Worm (Caenorhabditis elegans) whole organism, early embryonic: Measurements from ENCODE around the gene abhd-5.2.

Experiments used
- B0310.2 ChIP-seq: sonication (generic microtip); optimal IDR thresholded peaks from 2 replicates; lab custom pipeline; 2016; ENCODE audit warnings: mild to moderate bottlenecking, missing genetic modification characterization, missing compliant biosample characterization
- F13C5.2 ChIP-seq: sonication (generic microtip); optimal IDR thresholded peaks from 2 replicates; lab custom pipeline; 2017; ENCODE audit warnings: mild to moderate bottlenecking, missing genetic modification characterization, inconsistent platforms, missing compliant biosample characterization
- aly-1 ChIP-seq: sonication (generic microtip); optimal IDR thresholded peaks from 2 replicates; lab custom pipeline; 2016; ENCODE audit warnings: missing genetic modification characterization, missing compliant biosample characterization
- ama-1 ChIP-seq: fragments of 150-350 bp; optimal IDR thresholded peaks from 2 replicates; lab custom pipeline; 2014
- ceh-13 ChIP-seq: fragments of 200-800 bp; sonication (Bioruptor generic); optimal IDR thresholded peaks from 2 replicates; lab custom pipeline; 2018; ENCODE audit warnings: mild to moderate bottlenecking, missing genetic modification characterization, missing compliant biosample characterization
- ceh-36 ChIP-seq: sonication (generic microtip); optimal IDR thresholded peaks from 2 replicates; lab custom pipeline; 2016; ENCODE audit warnings: missing genetic modification characterization, inconsistent platforms, missing compliant biosample characterization
- ets-7 ChIP-seq: sonication (generic microtip); optimal IDR thresholded peaks from 2 replicates; lab custom pipeline; 2016; ENCODE audit warnings: missing genotype, missing genetic modification characterization, missing compliant biosample characterization
- flt-1 ChIP-seq: fragments of 200-800 bp; sonication (Bioruptor generic); IDR thresholded peaks from 2 replicates; pipeline ENCODE4 v1.3.6; 2022; ENCODE audit warnings: missing genetic modification characterization, missing compliant biosample characterization
- hmbx-1 ChIP-seq: sonication (generic microtip); optimal IDR thresholded peaks from 2 replicates; lab custom pipeline; 2016; ENCODE audit warnings: mild to moderate bottlenecking, missing genetic modification characterization, missing compliant biosample characterization
- hmg-4 ChIP-seq: fragments of 200-800 bp; sonication (Bioruptor generic); optimal IDR thresholded peaks from 2 replicates; lab custom pipeline; 2018; ENCODE audit warnings: mild to moderate bottlenecking, missing genetic modification characterization, missing compliant biosample characterization
- hnd-1 ChIP-seq: sonication (generic microtip); optimal IDR thresholded peaks from 2 replicates; lab custom pipeline; 2016; ENCODE audit warnings: missing genetic modification characterization, missing compliant biosample characterization
- pes-1 ChIP-seq: fragments of 200-800 bp; sonication (Bioruptor generic); IDR thresholded peaks from 2 replicates; pipeline ENCODE4 v1.3.6; 2022; ENCODE audit warnings: missing genetic modification reagents, missing genetic modification characterization, missing compliant biosample characterization
- scrt-1 ChIP-seq: fragments of 200-800 bp; sonication (Bioruptor generic); IDR thresholded peaks from 2 replicates; pipeline ENCODE4 v1.3.6; 2022; ENCODE audit warnings: missing genetic modification characterization, missing compliant biosample characterization
- sea-1 ChIP-seq: fragments of 200-800 bp; sonication (Bioruptor generic); conservative IDR thresholded peaks from 2 replicates; pipeline ENCODE4 v1.3.6; 2022; ENCODE audit warnings: missing genetic modification characterization, missing compliant biosample characterization
- tbx-11 ChIP-seq: fragments of 200-800 bp; sonication (Bioruptor generic); IDR thresholded peaks from 2 replicates; pipeline ENCODE4 v1.3.6; 2022; ENCODE audit warnings: missing genetic modification characterization, missing compliant biosample characterization
- tbx-37 ChIP-seq: fragments of 200-800 bp; sonication (Bioruptor generic); conservative IDR thresholded peaks from 2 replicates; pipeline ENCODE4 v1.3.6; 2022; ENCODE audit warnings: missing genetic modification reagents, missing genetic modification characterization, missing compliant biosample characterization
- tra-4 ChIP-seq: sonication (generic microtip); optimal IDR thresholded peaks from 2 replicates; lab custom pipeline; 2017; ENCODE audit warnings: missing genetic modification characterization, missing compliant biosample characterization

The abhd-5.2 gene

DNA sequence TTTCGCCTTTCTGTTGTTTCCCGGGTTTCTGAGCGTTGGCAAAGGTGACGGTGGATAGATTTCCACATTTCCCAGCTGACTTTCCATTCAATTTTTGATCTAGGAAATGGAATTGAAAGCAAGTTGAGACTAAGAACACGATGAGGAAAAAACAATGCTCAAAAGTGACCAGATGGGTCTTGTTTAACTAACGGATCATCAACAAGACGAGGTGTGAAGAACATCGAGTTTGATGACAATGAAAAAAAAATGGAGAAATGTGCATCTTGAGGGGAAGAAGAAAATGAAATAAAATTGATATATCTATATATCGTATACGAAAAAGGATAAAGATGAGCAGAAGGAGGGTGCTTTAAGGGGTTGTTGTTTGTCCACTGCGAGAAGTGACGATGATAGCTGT lies 33.1 kb downstream of the abhd-5.2 start, which contains the start of gene T19H12.6:
T19H12.6 (minus strand) TSS at position 101 of the 400 bp plus-strand sequence.
- TF ChIP-seq ets-7 (no peak), ama-1 (lab: Kevin White, UChicago) (no peak), hnd-1 (tag; lab: Kevin White, UChicago) (no peak), F13C5.2 (tag; lab: Kevin White, UChicago) (no peak), pes-1 (GFP tag; lab: Robert Waterston, UW) (no peak), scrt-1 (GFP tag; lab: Robert Waterston, UW) (no peak), hmg-4 (GFP tag; lab: Kevin White, UChicago) (no peak), aly-1 (tag; lab: Kevin White, UChicago) (no peak)

DNA sequence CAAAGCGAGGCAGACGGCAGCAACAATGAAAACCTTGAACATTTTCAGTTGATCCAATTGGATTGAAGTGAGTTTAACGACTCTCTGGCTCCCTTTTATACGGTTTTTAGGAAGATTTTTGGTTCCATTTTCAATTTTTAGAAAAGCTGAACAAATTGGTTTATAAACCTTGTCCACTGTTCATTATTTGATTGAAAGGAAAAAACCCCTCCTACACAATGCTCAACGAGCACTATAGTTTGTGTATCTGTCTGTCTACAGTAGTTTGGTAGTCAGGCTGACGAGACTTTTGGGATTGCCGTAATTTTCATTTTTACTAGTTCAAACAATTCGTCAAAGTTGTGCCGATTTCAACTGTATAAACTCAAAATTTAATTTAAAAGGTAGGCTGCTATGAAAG lies 34.8 kb downstream of the abhd-5.2 start, which contains the start of gene T19H12.15:
T19H12.15 (minus strand) TSS at position 101 of the 400 bp plus-strand sequence.
- TF ChIP-seq pes-1 (GFP tag; lab: Robert Waterston, UW), result no peak
- TF ChIP-seq hmg-4 (GFP tag; lab: Kevin White, UChicago), result no peak
- TF ChIP-seq ceh-13, result no peak
- no peak for TF ChIP-seq aly-1 (tag; lab: Kevin White, UChicago)
- no peak for TF ChIP-seq F13C5.2 (tag; lab: Kevin White, UChicago)
- TF ChIP-seq hnd-1 (tag; lab: Kevin White, UChicago), result no peak
- TF ChIP-seq tbx-37 (GFP tag; lab: Robert Waterston, UW), result no peak
- TF ChIP-seq ama-1 (lab: Kevin White, UChicago), result no peak
- no peak for TF ChIP-seq hmbx-1 (tag; lab: Kevin White, UChicago)
- TF ChIP-seq flt-1, result no peak
- no peak for TF ChIP-seq tbx-11 (GFP tag; lab: Robert Waterston, UW)
- no peak for TF ChIP-seq B0310.2 (tag; lab: Kevin White, UChicago)
- no peak for TF ChIP-seq ets-7
- no peak for TF ChIP-seq sea-1 (GFP tag; lab: Robert Waterston, UW)
- no peak for TF ChIP-seq tra-4 (tag; lab: Kevin White, UChicago)

DNA sequence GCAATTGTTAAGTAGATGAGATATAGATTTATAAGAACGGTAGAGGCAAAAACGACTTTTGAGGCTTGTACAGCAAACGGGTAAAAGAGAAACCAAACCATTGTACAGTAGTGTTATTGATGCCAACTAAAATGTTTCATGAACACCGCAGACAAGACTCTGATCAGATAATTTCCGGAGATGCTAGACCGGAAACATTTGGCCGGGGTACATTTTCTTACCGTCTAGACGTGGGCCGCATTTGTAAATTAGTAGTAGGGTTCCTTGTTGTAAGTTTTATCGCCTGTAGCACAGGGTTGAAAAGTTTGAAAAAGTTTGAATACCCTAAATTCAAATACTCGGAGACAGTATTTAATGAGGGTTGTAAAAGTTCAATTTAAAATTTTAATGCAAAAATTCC lies 36.9 kb downstream of the abhd-5.2 start, which contains the start of gene str-32:
str-32 (minus strand) TSS at position 101 of the 400 bp plus-strand sequence.
- TF ChIP-seq ceh-13 (no peak), ama-1 (lab: Kevin White, UChicago) (no peak), hmbx-1 (tag; lab: Kevin White, UChicago) (no peak), pes-1 (GFP tag; lab: Robert Waterston, UW) (no peak), F13C5.2 (tag; lab: Kevin White, UChicago) (no peak), scrt-1 (GFP tag; lab: Robert Waterston, UW) (no peak), hnd-1 (tag; lab: Kevin White, UChicago) (no peak), tbx-11 (GFP tag; lab: Robert Waterston, UW) (no peak), hmg-4 (GFP tag; lab: Kevin White, UChicago) (no peak), B0310.2 (tag; lab: Kevin White, UChicago) (no peak), ceh-36 (tag; lab: Kevin White, UChicago) (no peak), aly-1 (tag; lab: Kevin White, UChicago) (no peak), tbx-37 (GFP tag; lab: Robert Waterston, UW) (no peak), ets-7 (no peak), sea-1 (GFP tag; lab: Robert Waterston, UW) (no peak), flt-1 (no peak)

- TF ChIP-seq aly-1 (tag; lab: Kevin White, UChicago) (no peak), hmg-4 (GFP tag; lab: Kevin White, UChicago) (no peak), hnd-1 (tag; lab: Kevin White, UChicago) (no peak), sea-1 (GFP tag; lab: Robert Waterston, UW) (no peak), flt-1 (no peak), hmbx-1 (tag; lab: Kevin White, UChicago) (no peak), ceh-13 (no peak), ceh-36 (tag; lab: Kevin White, UChicago) (no peak), tbx-11 (GFP tag; lab: Robert Waterston, UW) (no peak), scrt-1 (GFP tag; lab: Robert Waterston, UW) (no peak), pes-1 (GFP tag; lab: Robert Waterston, UW) (no peak), ets-7 (no peak), B0310.2 (tag; lab: Kevin White, UChicago) (no peak), tbx-37 (GFP tag; lab: Robert Waterston, UW) (no peak), F13C5.2 (tag; lab: Kevin White, UChicago) (no peak), tra-4 (tag; lab: Kevin White, UChicago) (no peak), ama-1 (lab: Kevin White, UChicago) (no peak)
These were observed 40.0 kb downstream of the abhd-5.2 start, which contains the start of gene T19H12.12 for ce11 chrV:4884490-4884889. T19H12.12 (plus strand) TSS chrV:4884790.

- TF ChIP-seq tbx-37 (GFP tag; lab: Robert Waterston, UW) (no peak), tra-4 (tag; lab: Kevin White, UChicago) (no peak), tbx-11 (GFP tag; lab: Robert Waterston, UW) (no peak), aly-1 (tag; lab: Kevin White, UChicago) (no peak), hmg-4 (GFP tag; lab: Kevin White, UChicago) (no peak), ceh-13 (no peak), flt-1 (no peak), pes-1 (GFP tag; lab: Robert Waterston, UW) (no peak), ets-7 (no peak), B0310.2 (tag; lab: Kevin White, UChicago) (no peak), ceh-36 (tag; lab: Kevin White, UChicago) (no peak), sea-1 (GFP tag; lab: Robert Waterston, UW) (no peak), scrt-1 (GFP tag; lab: Robert Waterston, UW) (no peak), hnd-1 (tag; lab: Kevin White, UChicago) (no peak), ama-1 (lab: Kevin White, UChicago) (no peak), hmbx-1 (tag; lab: Kevin White, UChicago) (no peak), F13C5.2 (tag; lab: Kevin White, UChicago) (no peak)
These were observed 40.9 kb downstream of the abhd-5.2 start, which contains the start of gene T19H12.3 for ce11 chrV:4885372-4885771. T19H12.3 (plus strand) TSS chrV:4885672.

ce11 chrV:4889477-4889876 lies 45.0 kb downstream of the abhd-5.2 start, which contains the start of gene ugt-12:
ugt-12 (minus strand) TSS chrV:4889629.
- no peak for TF ChIP-seq flt-1
